Fruit fly (Drosophila melanogaster) whole organism, embryonic: ENCODE results near the gene CG15170.
A peak's percentile ranks its signal among the peaks of the same experiment; 100 is the strongest.

Experiments used
- Aef1 ChIP-seq: fragments of 200-800 bp; sonication (Bioruptor generic); IDR thresholded peaks from 3 replicates; pipeline ENCODE4 v1.3.6; 2022; ENCODE audit warnings: missing biosample characterization, missing genetic modification characterization
- Asciz ChIP-seq: fragments of 200-800 bp; sonication (Bioruptor generic); optimal IDR thresholded peaks from 2 replicates; lab custom pipeline; 2017; ENCODE audit warnings: missing biosample characterization, mild to moderate bottlenecking, missing genetic modification characterization, missing genetic modification reagents
- Bdp1 ChIP-seq: fragments of 200-800 bp; sonication (Bioruptor generic); optimal IDR thresholded peaks from 3 replicates; lab custom pipeline; 2016; ENCODE audit warnings: missing biosample characterization, missing genetic modification characterization
- Bgb ChIP-seq: fragments of 200-800 bp; sonication (Bioruptor generic); IDR thresholded peaks from 2 replicates; pipeline ENCODE4 v1.3.6; 2022; ENCODE audit warnings: missing biosample characterization, missing genetic modification characterization; ENCODE audit not compliant: partially characterized antibody
- CG12219 ChIP-seq: fragments of 200-800 bp; sonication (Bioruptor generic); optimal IDR thresholded peaks from 3 replicates; lab custom pipeline; 2018; ENCODE audit warnings: missing biosample characterization, mild to moderate bottlenecking, missing genetic modification characterization
- CG12236 ChIP-seq: fragments of 200-800 bp; sonication (Bioruptor generic); optimal IDR thresholded peaks from 2 replicates; lab custom pipeline; 2016; ENCODE audit warnings: missing biosample characterization, missing genetic modification characterization
- CG12744 ChIP-seq: fragments of 200-800 bp; sonication (Bioruptor generic); optimal IDR thresholded peaks from 2 replicates; lab custom pipeline; 2016; ENCODE audit warnings: missing biosample characterization, missing genetic modification characterization
- CG13624 ChIP-seq: fragments of 200-800 bp; sonication (Bioruptor generic); optimal IDR thresholded peaks from 2 replicates; lab custom pipeline; 2016; ENCODE audit warnings: missing biosample characterization, missing genetic modification characterization
- CG14965 ChIP-seq: fragments of 200-800 bp; sonication (Bioruptor generic); optimal IDR thresholded peaks from 2 replicates; lab custom pipeline; 2016; ENCODE audit warnings: missing biosample characterization, missing genetic modification characterization, borderline replicate concordance
- CG17568 ChIP-seq: fragments of 200-800 bp; sonication (Bioruptor generic); optimal IDR thresholded peaks from 2 replicates; lab custom pipeline; 2018; ENCODE audit warnings: missing biosample characterization, mild to moderate bottlenecking, missing genetic modification characterization, moderate library complexity
- CG17912 ChIP-seq: fragments of 200-800 bp; sonication (Bioruptor generic); optimal IDR thresholded peaks from 2 replicates; lab custom pipeline; 2018; ENCODE audit warnings: missing biosample characterization, mild to moderate bottlenecking, missing genetic modification characterization
- CG18476 ChIP-seq: fragments of 200-800 bp; sonication (Bioruptor generic); optimal IDR thresholded peaks from 2 replicates; lab custom pipeline; 2016; ENCODE audit warnings: missing biosample characterization, mild to moderate bottlenecking, missing genetic modification characterization
- CG18599 ChIP-seq: fragments of 200-800 bp; sonication (Bioruptor generic); optimal IDR thresholded peaks from 3 replicates; lab custom pipeline; 2017; ENCODE audit warnings: missing biosample characterization, missing genetic modification characterization, mild to moderate bottlenecking, moderate library complexity, missing genetic modification reagents
- CG2712 ChIP-seq: fragments of 200-800 bp; optimal IDR thresholded peaks from 3 replicates; lab custom pipeline; 2019; ENCODE audit warnings: missing biosample characterization, mild to moderate bottlenecking, missing genetic modification characterization, moderate library complexity
- CG4854 ChIP-seq: fragments of 200-800 bp; sonication (Bioruptor generic); optimal IDR thresholded peaks from 2 replicates; lab custom pipeline; 2016; ENCODE audit warnings: missing biosample characterization, missing genetic modification characterization, inconsistent platforms
- CG6689 ChIP-seq: fragments of 200-800 bp; sonication (Bioruptor generic); IDR thresholded peaks from 2 replicates; pipeline ENCODE4 v1.3.6; 2022; ENCODE audit warnings: missing biosample characterization, missing genetic modification characterization
- CG7556 ChIP-seq: fragments of 200-800 bp; sonication (Bioruptor generic); optimal IDR thresholded peaks from 2 replicates; lab custom pipeline; 2017; ENCODE audit warnings: missing biosample characterization, mild to moderate bottlenecking, missing genetic modification characterization
- CG9727 ChIP-seq: fragments of 200-800 bp; sonication (Bioruptor generic); optimal IDR thresholded peaks from 3 replicates; lab custom pipeline; 2017; ENCODE audit warnings: missing biosample characterization, mild to moderate bottlenecking, missing genetic modification characterization
- Chrac-16 ChIP-seq: fragments of 200-800 bp; sonication (Bioruptor generic); optimal IDR thresholded peaks from 3 replicates; lab custom pipeline; 2016; ENCODE audit warnings: missing biosample characterization, missing genetic modification characterization
- Deaf1 ChIP-seq: fragments of 200-800 bp; optimal IDR thresholded peaks from 3 replicates; lab custom pipeline; 2019; ENCODE audit warnings: missing biosample characterization, mild to moderate bottlenecking, missing genetic modification characterization, moderate library complexity
- Fer1 ChIP-seq: fragments of 200-800 bp; sonication (Bioruptor generic); optimal IDR thresholded peaks from 2 replicates; lab custom pipeline; 2017; ENCODE audit warnings: missing biosample characterization, mild to moderate bottlenecking, missing genetic modification characterization
- Jarid2 ChIP-seq: fragments of 200-800 bp; sonication (Bioruptor generic); optimal IDR thresholded peaks from 3 replicates; lab custom pipeline; 2017; ENCODE audit warnings: mild to moderate bottlenecking, missing biosample characterization, missing genetic modification reagents, missing genetic modification characterization
- NC2β ChIP-seq: fragments of 200-800 bp; sonication (Bioruptor generic); optimal IDR thresholded peaks from 2 replicates; lab custom pipeline; 2016; ENCODE audit warnings: missing biosample characterization, missing genetic modification characterization
- Optix ChIP-seq: fragments of 200-800 bp; sonication (Bioruptor generic); IDR thresholded peaks from 3 replicates; pipeline ENCODE4 v1.3.6; 2022; ENCODE audit warnings: missing biosample characterization, missing genetic modification characterization
- Spps ChIP-seq: fragments of 200-800 bp; sonication (Bioruptor generic); optimal IDR thresholded peaks from 2 replicates; lab custom pipeline; 2018; ENCODE audit warnings: missing biosample characterization, mild to moderate bottlenecking, missing genetic modification characterization
- Stat92E ChIP-seq, 3 experiments: fragments of >200 bp in 2 of 3; fragments of 200-800 bp in 1 of 3; sonication (Bioruptor generic) in 1 of 3; optimal IDR thresholded peaks; 2 replicates each; lab custom pipeline; 2017 to 2019; ENCODE audit warnings: missing biosample characterization in 3 of 3, missing genetic modification characterization in 3 of 3, mild to moderate bottlenecking in 1 of 3, moderate library complexity in 1 of 3
- Trl ChIP-seq, 3 experiments: fragments of >200 bp in 2 of 3; fragments of 200-800 bp in 1 of 3; sonication (Bioruptor generic) in 1 of 3; optimal IDR thresholded peaks; 2 replicates in 1 of 3; 3 replicates in 2 of 3; lab custom pipeline; 2016 to 2017; ENCODE audit warnings: missing biosample characterization in 1 of 3, missing genetic modification characterization in 1 of 3
- ap ChIP-seq: fragments of 200-800 bp; sonication (Bioruptor generic); IDR thresholded peaks from 2 replicates; pipeline ENCODE4 v1.3.6; 2022; ENCODE audit warnings: missing biosample characterization, missing genetic modification characterization
- caup ChIP-seq: fragments of 200-800 bp; sonication (Bioruptor generic); optimal IDR thresholded peaks from 3 replicates; lab custom pipeline; 2017; ENCODE audit warnings: missing biosample characterization, mild to moderate bottlenecking, missing genetic modification characterization, moderate library complexity; ENCODE audit not compliant: severe bottlenecking
- croc ChIP-seq: fragments of 200-800 bp; sonication (Bioruptor generic); conservative IDR thresholded peaks from 3 replicates; pipeline ENCODE4 v1.3.6; 2022; ENCODE audit warnings: missing biosample characterization, missing genetic modification characterization
- crol ChIP-seq: fragments of 200-800 bp; sonication (Bioruptor generic); IDR thresholded peaks from 2 replicates; pipeline ENCODE4 v1.3.6; 2022; ENCODE audit warnings: missing biosample characterization, missing genetic modification characterization
- danr ChIP-seq: fragments of 200-800 bp; sonication (Bioruptor generic); IDR thresholded peaks from 2 replicates; pipeline ENCODE4 v1.3.6; 2022; ENCODE audit warnings: missing biosample characterization, missing genetic modification characterization
- dmrt11E ChIP-seq: fragments of 200-800 bp; sonication (Bioruptor generic); optimal IDR thresholded peaks from 3 replicates; lab custom pipeline; 2018; ENCODE audit warnings: missing biosample characterization, mild to moderate bottlenecking, missing genetic modification characterization, moderate library complexity
- gt ChIP-seq: fragments of 200-800 bp; sonication (Bioruptor generic); IDR thresholded peaks from 2 replicates; pipeline ENCODE4 v1.3.6; 2022; ENCODE audit warnings: missing biosample characterization, missing genetic modification characterization
- kah ChIP-seq: fragments of 200-800 bp; sonication (Bioruptor generic); optimal IDR thresholded peaks from 2 replicates; lab custom pipeline; 2018; ENCODE audit warnings: missing biosample characterization, mild to moderate bottlenecking, missing genetic modification characterization
- lab ChIP-seq: fragments of 200-800 bp; sonication (Bioruptor generic); optimal IDR thresholded peaks from 3 replicates; lab custom pipeline; 2017; ENCODE audit warnings: missing biosample characterization, missing genetic modification characterization, mild to moderate bottlenecking, moderate library complexity, missing genetic modification reagents
- lilli ChIP-seq: fragments of 200-800 bp; sonication (Bioruptor generic); optimal IDR thresholded peaks from 3 replicates; lab custom pipeline; 2016; ENCODE audit warnings: missing biosample characterization, missing genetic modification characterization
- luna ChIP-seq: fragments of 200-800 bp; sonication (Bioruptor generic); optimal IDR thresholded peaks from 2 replicates; lab custom pipeline; 2016; ENCODE audit warnings: missing biosample characterization, missing genetic modification characterization
- mirr ChIP-seq: fragments of 200-800 bp; sonication (Bioruptor generic); optimal IDR thresholded peaks from 3 replicates; lab custom pipeline; 2018; ENCODE audit warnings: missing biosample characterization, mild to moderate bottlenecking, missing genetic modification characterization
- org-1 ChIP-seq: fragments of 200-800 bp; sonication (Bioruptor generic); optimal IDR thresholded peaks from 2 replicates; lab custom pipeline; 2017; ENCODE audit warnings: missing biosample characterization, missing genetic modification characterization
- pnt ChIP-seq: fragments of 200-800 bp; sonication (Bioruptor generic); optimal IDR thresholded peaks from 3 replicates; lab custom pipeline; 2016; ENCODE audit warnings: missing biosample characterization, missing genetic modification characterization
- psq ChIP-seq: fragments of 200-800 bp; sonication (Bioruptor generic); optimal IDR thresholded peaks from 2 replicates; lab custom pipeline; 2017; ENCODE audit warnings: missing biosample characterization, missing genetic modification characterization
- rib ChIP-seq: fragments of 200-800 bp; sonication (Bioruptor generic); IDR thresholded peaks from 2 replicates; pipeline ENCODE4 v1.3.6; 2022; ENCODE audit warnings: missing biosample characterization, missing genetic modification characterization
- sd ChIP-seq: fragments of 200-800 bp; sonication (Bioruptor generic); optimal IDR thresholded peaks from 3 replicates; lab custom pipeline; 2018; ENCODE audit warnings: missing biosample characterization, mild to moderate bottlenecking, missing genetic modification characterization, moderate library complexity
- slbo ChIP-seq: fragments of 200-800 bp; sonication (Bioruptor generic); IDR thresholded peaks from 2 replicates; pipeline ENCODE4 v1.3.6; 2022; ENCODE audit warnings: missing biosample characterization, missing genetic modification characterization
- tll ChIP-seq, 2 experiments: fragments of 200-800 bp in 1 of 2; fragments of >200 bp in 1 of 2; sonication (Bioruptor generic) in 1 of 2; optimal IDR thresholded peaks; 2 replicates each; lab custom pipeline; 2017 to 2019; ENCODE audit warnings: missing biosample characterization in 2 of 2, missing genetic modification characterization in 2 of 2, mild to moderate bottlenecking in 1 of 2, moderate library complexity in 1 of 2
- vvl ChIP-seq: fragments of 200-800 bp; sonication (Bioruptor generic); IDR thresholded peaks from 2 replicates; pipeline ENCODE4 v1.3.6; 2022; ENCODE audit warnings: missing biosample characterization, missing genetic modification characterization
- zfh1 ChIP-seq: fragments of 200-800 bp; sonication (Bioruptor generic); IDR thresholded peaks from 3 replicates; pipeline ENCODE4 v1.3.6; 2022; ENCODE audit warnings: missing biosample characterization, missing genetic modification characterization

The CG15170 gene

dm6 chr2L:19014881-19015366 is 24.9 kb upstream of the CG15170 start (continued):
- no peak for TF ChIP-seq pnt (GFP tag; lab: Kevin White, UChicago)
- peak; percentile 0 for TF ChIP-seq CG18476 (GFP tag; lab: Kevin White, UChicago)
- TF ChIP-seq sd (tag; lab: Kevin White, UChicago): peak; percentile 72
- TF ChIP-seq CG7556 (GFP tag; lab: Kevin White, UChicago): peak; percentile 53
- TF ChIP-seq CG13624: no peak
- TF ChIP-seq CG18599 (GFP tag; lab: Kevin White, UChicago): peak; percentile 57
- peak; percentile 24 for TF ChIP-seq lilli (GFP tag; lab: Kevin White, UChicago)
- TF ChIP-seq croc: 0 out of 3 replicates have a peak, but pooled peaks have one; percentile 4
- TF ChIP-seq mirr (GFP tag; lab: Kevin White, UChicago): peak; percentile 46
- TF ChIP-seq caup (GFP tag; lab: Kevin White, UChicago): no peak
- no peak for TF ChIP-seq NC2β
- TF ChIP-seq tll (GFP tag; optimal IDR thresholded peaks at IDR 0.05; lab: Kevin White, UChicago): no peak
- no peak for TF ChIP-seq Optix (GFP tag; lab: Robert Waterston, UW)
- no peak for TF ChIP-seq Spps (tag; lab: Kevin White, UChicago)
- TF ChIP-seq slbo (GFP tag; lab: Robert Waterston, UW): 0 out of 2 replicates have a peak, but pooled peaks have one; percentile 1
- no peak for TF ChIP-seq CG6689 (GFP tag; lab: Robert Waterston, UW)
- no peak for TF ChIP-seq rib
- peak; percentile 33; the same call in 1 of the 2 replicates for TF ChIP-seq Bgb (GFP tag; lab: Robert Waterston, UW)
- TF ChIP-seq CG12219 (GFP tag; lab: Kevin White, UChicago): no peak
- no peak for TF ChIP-seq gt (GFP tag; lab: Robert Waterston, UW)
- TF ChIP-seq CG2712 (tag; lab: Kevin White, UChicago): no peak
- TF ChIP-seq Asciz (GFP tag; lab: Kevin White, UChicago): no peak
- 0 out of 3 replicates have a peak, but pooled peaks have one; percentile 2 for TF ChIP-seq Aef1 (GFP tag; lab: Robert Waterston, UW)
- TF ChIP-seq CG14965 (GFP tag; lab: Kevin White, UChicago): no peak
- TF ChIP-seq crol (GFP tag; lab: Robert Waterston, UW): peak; percentile 82
- TF ChIP-seq Deaf1 (tag; lab: Kevin White, UChicago): peak; percentile 68
- no peak for TF ChIP-seq org-1 (GFP tag; lab: Kevin White, UChicago)
- no peak for TF ChIP-seq vvl (GFP tag; lab: Robert Waterston, UW)
- TF ChIP-seq CG9727 (GFP tag; lab: Kevin White, UChicago): no peak
- peak; percentile 38 for TF ChIP-seq lab (GFP tag; lab: Kevin White, UChicago)
- TF ChIP-seq kah: no peak
- TF ChIP-seq Chrac-16 (GFP tag; lab: Kevin White, UChicago): no peak
- TF ChIP-seq CG17568: no peak
- TF ChIP-seq dmrt11E (tag; lab: Kevin White, UChicago): no peak
- TF ChIP-seq CG12236 (GFP tag; lab: Kevin White, UChicago): no peak
- TF ChIP-seq CG12744 (GFP tag; lab: Kevin White, UChicago): no peak
- no peak for TF ChIP-seq psq

dm6 chr2L:19014032-19014880 is 24.2 kb upstream of the CG15170 start:
- TF ChIP-seq luna (GFP tag; lab: Kevin White, UChicago) (no peak), zfh1 (GFP tag; lab: Robert Waterston, UW) (peak; percentile 8; the same call in 1 of the 3 replicates), danr (GFP tag; lab: Robert Waterston, UW) (peak; percentile 65), Fer1 (peak; percentile 91), Stat92E (GFP tag; optimal IDR thresholded peaks at IDR 0.05; lab: Kevin White, UChicago) (no peak), CG6689 (GFP tag; lab: Robert Waterston, UW) (peak; percentile 53; the same call in 1 of the 2 replicates), CG4854 (GFP tag; lab: Kevin White, UChicago) (no peak), Jarid2 (peak; percentile 38), CG17912 (peak; percentile 15), Bdp1 (no peak), Trl (optimal IDR thresholded peaks at IDR 0.05; lab: Kevin White, UChicago) (no peak), Trl (GFP tag; optimal IDR thresholded peaks at IDR 0.05; lab: Kevin White, UChicago) (no peak), ap (GFP tag; lab: Robert Waterston, UW) (0 out of 2 replicates have a peak, but pooled peaks have one; percentile 24)
